Fruit fly (Drosophila melanogaster): ENCODE results near the gene CG34041.
A peak's percentile ranks its signal among the peaks of the same experiment; 100 is the strongest.

dm6 chr3R:30460187-30460586 is 47.6 kb upstream of the CG34041 start:
- TF ChIP-seq Sox15 (GFP tag; optimal IDR thresholded peaks at IDR 0.05) (no peak), Gug (GFP tag; IDR thresholded peaks at IDR 0.05) (no peak), Hr38 (GFP tag; optimal IDR thresholded peaks at IDR 0.05) (no peak), CG15336 (GFP tag; IDR thresholded peaks at IDR 0.05) (peak; percentile 18; the same call in 1 of the 2 replicates), Sox102F (GFP tag; optimal IDR thresholded peaks at IDR 0.05) (no peak), CG8632 (GFP tag; optimal IDR thresholded peaks at IDR 0.05) (no peak), net (GFP tag; optimal IDR thresholded peaks at IDR 0.05) (no peak), fd85E (GFP tag; optimal IDR thresholded peaks at IDR 0.05) (no peak), CG10669 (GFP tag; optimal IDR thresholded peaks at IDR 0.05) (no peak), ss (GFP tag; optimal IDR thresholded peaks at IDR 0.05) (no peak)

All from whole organism, prepupa.